Fruit fly (Drosophila melanogaster) whole organism, embryonic: Measurements from ENCODE around the gene Dnai2.

Experiments used
- Adf1 ChIP-seq: fragments of 200-800 bp; sonication (Bioruptor generic); IDR thresholded peaks from 2 replicates; pipeline ENCODE4 v1.3.6; 2022; ENCODE audit warnings: missing biosample characterization, missing genetic modification characterization
- B-H2 ChIP-seq: fragments of 200-800 bp; sonication (Bioruptor generic); optimal IDR thresholded peaks from 2 replicates; lab custom pipeline; 2018; ENCODE audit warnings: missing biosample characterization, mild to moderate bottlenecking, missing genetic modification characterization
- CG1024 ChIP-seq: fragments of 200-800 bp; sonication (Bioruptor generic); IDR thresholded peaks from 2 replicates; pipeline ENCODE4 v1.3.6; 2022; ENCODE audit warnings: missing biosample characterization, missing genetic modification characterization
- CG11085 ChIP-seq: fragments of 200-800 bp; sonication (Bioruptor generic); IDR thresholded peaks from 2 replicates; pipeline ENCODE4 v1.3.6; 2022; ENCODE audit warnings: missing biosample characterization, missing genetic modification characterization
- CG11093 ChIP-seq: fragments of 200-800 bp; sonication (Bioruptor generic); IDR thresholded peaks from 3 replicates; pipeline ENCODE4 v1.3.6; 2022; ENCODE audit warnings: missing biosample characterization, missing genetic modification characterization
- CG11247 ChIP-seq: fragments of 200-800 bp; sonication (Bioruptor generic); IDR thresholded peaks from 2 replicates; pipeline ENCODE4 v1.3.6; 2022; ENCODE audit warnings: missing biosample characterization, missing genetic modification characterization
- CG11695 ChIP-seq: fragments of 200-800 bp; sonication (Bioruptor generic); IDR thresholded peaks from 3 replicates; pipeline ENCODE4 v1.3.6; 2022; ENCODE audit warnings: missing biosample characterization, missing genetic modification characterization
- CG12071 ChIP-seq: fragments of 200-800 bp; sonication (Bioruptor generic); optimal IDR thresholded peaks from 3 replicates; lab custom pipeline; 2018; ENCODE audit warnings: missing biosample characterization, mild to moderate bottlenecking, missing genetic modification characterization
- CG12942 ChIP-seq: fragments of 200-800 bp; sonication (Bioruptor generic); optimal IDR thresholded peaks from 3 replicates; lab custom pipeline; 2016; ENCODE audit warnings: missing biosample characterization, missing genetic modification characterization
- CG13894 ChIP-seq: fragments of 200-800 bp; sonication (Bioruptor generic); optimal IDR thresholded peaks from 3 replicates; lab custom pipeline; 2018; ENCODE audit warnings: missing biosample characterization, mild to moderate bottlenecking, missing genetic modification characterization, moderate library complexity
- CG14441 ChIP-seq: fragments of 200-800 bp; sonication (Bioruptor generic); IDR thresholded peaks from 2 replicates; pipeline ENCODE4 v1.3.6; 2022; ENCODE audit warnings: missing biosample characterization, missing genetic modification characterization
- CG17361 ChIP-seq: fragments of 200-800 bp; sonication (Bioruptor generic); IDR thresholded peaks from 3 replicates; pipeline ENCODE4 v1.3.6; 2022; ENCODE audit warnings: missing biosample characterization, missing genetic modification characterization
- CG17802 ChIP-seq: fragments of 200-800 bp; sonication (Bioruptor generic); optimal IDR thresholded peaks from 2 replicates; lab custom pipeline; 2018; ENCODE audit warnings: missing biosample characterization, mild to moderate bottlenecking, missing genetic modification characterization, moderate library complexity
- CG18262 ChIP-seq: fragments of 200-800 bp; optimal IDR thresholded peaks from 3 replicates; lab custom pipeline; 2019; ENCODE audit warnings: missing biosample characterization, mild to moderate bottlenecking, missing genetic modification characterization, moderate library complexity
- CG18476 ChIP-seq: fragments of 200-800 bp; sonication (Bioruptor generic); optimal IDR thresholded peaks from 2 replicates; lab custom pipeline; 2016; ENCODE audit warnings: missing biosample characterization, mild to moderate bottlenecking, missing genetic modification characterization
- CG30020 ChIP-seq: fragments of 200-800 bp; optimal IDR thresholded peaks from 2 replicates; lab custom pipeline; 2019; ENCODE audit warnings: missing biosample characterization, mild to moderate bottlenecking, missing genetic modification characterization, moderate library complexity
- CG31224 ChIP-seq: fragments of 200-800 bp; sonication (Bioruptor generic); IDR thresholded peaks from 2 replicates; pipeline ENCODE4 v1.3.6; 2022; ENCODE audit warnings: missing biosample characterization, missing genetic modification characterization
- CG3163 ChIP-seq: fragments of 200-800 bp; sonication (Bioruptor generic); optimal IDR thresholded peaks from 3 replicates; lab custom pipeline; 2016; ENCODE audit warnings: missing biosample characterization, missing genetic modification characterization
- CG4854 ChIP-seq: fragments of 200-800 bp; sonication (Bioruptor generic); optimal IDR thresholded peaks from 2 replicates; lab custom pipeline; 2016; ENCODE audit warnings: missing biosample characterization, missing genetic modification characterization, inconsistent platforms
- CG5245 ChIP-seq: fragments of 200-800 bp; sonication (Bioruptor generic); optimal IDR thresholded peaks from 3 replicates; lab custom pipeline; 2016; ENCODE audit warnings: missing biosample characterization, missing genetic modification characterization
- CG6689 ChIP-seq: fragments of 200-800 bp; sonication (Bioruptor generic); IDR thresholded peaks from 2 replicates; pipeline ENCODE4 v1.3.6; 2022; ENCODE audit warnings: missing biosample characterization, missing genetic modification characterization
- CG6765 ChIP-seq: fragments of 200-800 bp; sonication (Bioruptor generic); optimal IDR thresholded peaks from 3 replicates; lab custom pipeline; 2017; ENCODE audit warnings: missing biosample characterization, mild to moderate bottlenecking, missing genetic modification characterization
- CrebB ChIP-seq: fragments of 200-800 bp; sonication (Bioruptor generic); optimal IDR thresholded peaks from 3 replicates; lab custom pipeline; 2018; ENCODE audit warnings: missing biosample characterization, mild to moderate bottlenecking, missing genetic modification characterization
- Dbx ChIP-seq: fragments of 200-800 bp; sonication (Bioruptor generic); IDR thresholded peaks from 3 replicates; pipeline ENCODE4 v1.3.6; 2022; ENCODE audit warnings: missing biosample characterization, missing genetic modification characterization
- Drgx ChIP-seq: fragments of 200-800 bp; sonication (Bioruptor generic); IDR thresholded peaks from 2 replicates; pipeline ENCODE4 v1.3.6; 2022; ENCODE audit warnings: missing biosample characterization, missing genetic modification characterization
- HLH4C ChIP-seq: fragments of 200-800 bp; sonication (Bioruptor generic); IDR thresholded peaks from 3 replicates; pipeline ENCODE4 v1.3.6; 2022; ENCODE audit warnings: missing biosample characterization, missing genetic modification characterization; ENCODE audit not compliant: partially characterized antibody
- Hand ChIP-seq: fragments of 200-800 bp; sonication (Bioruptor generic); optimal IDR thresholded peaks from 2 replicates; lab custom pipeline; 2017; ENCODE audit warnings: mild to moderate bottlenecking, missing biosample characterization, missing genetic modification reagents, missing genetic modification characterization
- HmgD ChIP-seq: fragments of 200-800 bp; sonication (Bioruptor generic); optimal IDR thresholded peaks from 3 replicates; lab custom pipeline; 2016; ENCODE audit warnings: missing biosample characterization, missing genetic modification characterization
- HmgZ ChIP-seq: fragments of 200-800 bp; sonication (Bioruptor generic); optimal IDR thresholded peaks from 2 replicates; lab custom pipeline; 2018; ENCODE audit warnings: missing biosample characterization, mild to moderate bottlenecking, missing genetic modification characterization
- NK7.1 ChIP-seq: fragments of 200-800 bp; sonication (Bioruptor generic); optimal IDR thresholded peaks from 3 replicates; lab custom pipeline; 2016; ENCODE audit warnings: missing biosample characterization, missing genetic modification characterization
- Nf-YA ChIP-seq: fragments of 200-800 bp; sonication (Bioruptor generic); IDR thresholded peaks from 2 replicates; pipeline ENCODE4 v1.3.6; 2022; ENCODE audit warnings: missing biosample characterization, missing genetic modification characterization
- Oli ChIP-seq: fragments of 200-800 bp; sonication (Bioruptor generic); optimal IDR thresholded peaks from 2 replicates; lab custom pipeline; 2018; ENCODE audit warnings: missing biosample characterization, mild to moderate bottlenecking, missing genetic modification characterization, moderate library complexity
- Poxn ChIP-seq: fragments of 200-800 bp; sonication (Bioruptor generic); IDR thresholded peaks from 2 replicates; pipeline ENCODE4 v1.3.6; 2022; ENCODE audit warnings: missing biosample characterization, missing genetic modification characterization
- Rx ChIP-seq: fragments of 200-800 bp; sonication (Bioruptor generic); IDR thresholded peaks from 2 replicates; pipeline ENCODE4 v1.3.6; 2022; ENCODE audit warnings: missing biosample characterization, missing genetic modification characterization
- ara ChIP-seq: fragments of 200-800 bp; sonication (Bioruptor generic); IDR thresholded peaks from 2 replicates; pipeline ENCODE4 v1.3.6; 2022; ENCODE audit warnings: missing biosample characterization, missing genetic modification characterization
- ato ChIP-seq: fragments of 200-800 bp; sonication (Bioruptor generic); IDR thresholded peaks from 2 replicates; pipeline ENCODE4 v1.3.6; 2022; ENCODE audit warnings: missing biosample characterization, missing genetic modification characterization; ENCODE audit not compliant: partially characterized antibody
- esg ChIP-seq: fragments of 200-800 bp; sonication (Bioruptor generic); conservative IDR thresholded peaks from 2 replicates; pipeline ENCODE4 v1.3.6; 2022; ENCODE audit warnings: missing biosample characterization, missing genetic modification characterization
- eyg ChIP-seq: fragments of 200-800 bp; sonication (Bioruptor generic); optimal IDR thresholded peaks from 3 replicates; lab custom pipeline; 2016; ENCODE audit warnings: missing biosample characterization, missing genetic modification characterization
- hb ChIP-seq: fragments of 200-800 bp; sonication (Bioruptor generic); IDR thresholded peaks from 3 replicates; pipeline ENCODE4 v1.3.6; 2022; ENCODE audit warnings: missing biosample characterization, missing genetic modification characterization; ENCODE audit not compliant: partially characterized antibody
- kay ChIP-seq: fragments of 200-800 bp; sonication (Bioruptor generic); optimal IDR thresholded peaks from 2 replicates; lab custom pipeline; 2016; ENCODE audit warnings: missing biosample characterization, missing genetic modification characterization
- pzg ChIP-seq: fragments of 200-800 bp; sonication (Bioruptor generic); optimal IDR thresholded peaks from 3 replicates; lab custom pipeline; 2018; ENCODE audit warnings: missing biosample characterization, mild to moderate bottlenecking, missing genetic modification characterization, moderate library complexity
- run ChIP-seq: fragments of 200-800 bp; sonication (Bioruptor generic); optimal IDR thresholded peaks from 3 replicates; lab custom pipeline; 2018; ENCODE audit warnings: missing biosample characterization, mild to moderate bottlenecking, missing genetic modification characterization
- sd ChIP-seq: fragments of 200-800 bp; sonication (Bioruptor generic); optimal IDR thresholded peaks from 3 replicates; lab custom pipeline; 2018; ENCODE audit warnings: missing biosample characterization, mild to moderate bottlenecking, missing genetic modification characterization, moderate library complexity
- sens-2 ChIP-seq: fragments of 200-800 bp; sonication (Bioruptor generic); IDR thresholded peaks from 2 replicates; pipeline ENCODE4 v1.3.6; 2022; ENCODE audit warnings: missing biosample characterization, missing genetic modification characterization
- sima ChIP-seq: fragments of 200-800 bp; sonication (Bioruptor generic); optimal IDR thresholded peaks from 2 replicates; lab custom pipeline; 2016; ENCODE audit warnings: missing biosample characterization, missing genetic modification characterization
- so ChIP-seq: fragments of 200-800 bp; sonication (Bioruptor generic); IDR thresholded peaks from 3 replicates; pipeline ENCODE4 v1.3.6; 2022; ENCODE audit warnings: missing biosample characterization, missing genetic modification characterization
- tap ChIP-seq: fragments of 200-800 bp; optimal IDR thresholded peaks from 3 replicates; lab custom pipeline; 2019; ENCODE audit warnings: missing biosample characterization, mild to moderate bottlenecking, missing genetic modification characterization, moderate library complexity
- tup ChIP-seq: fragments of 200-800 bp; sonication (Bioruptor generic); optimal IDR thresholded peaks from 2 replicates; lab custom pipeline; 2016; ENCODE audit warnings: missing biosample characterization, mild to moderate bottlenecking, missing genetic modification characterization, moderate library complexity
- twi ChIP-seq: fragments of 200-800 bp; optimal IDR thresholded peaks from 2 replicates; lab custom pipeline; 2019; ENCODE audit warnings: missing biosample characterization, mild to moderate bottlenecking, missing genetic modification characterization, moderate library complexity
- wor ChIP-seq: fragments of 200-800 bp; sonication (Bioruptor generic); IDR thresholded peaks from 2 replicates; pipeline ENCODE4 v1.3.6; 2022; ENCODE audit warnings: missing biosample characterization, missing genetic modification characterization
- yki ChIP-seq: fragments of >200 bp; optimal IDR thresholded peaks from 3 replicates; lab custom pipeline; 2018

The Dnai2 gene

DNA sequence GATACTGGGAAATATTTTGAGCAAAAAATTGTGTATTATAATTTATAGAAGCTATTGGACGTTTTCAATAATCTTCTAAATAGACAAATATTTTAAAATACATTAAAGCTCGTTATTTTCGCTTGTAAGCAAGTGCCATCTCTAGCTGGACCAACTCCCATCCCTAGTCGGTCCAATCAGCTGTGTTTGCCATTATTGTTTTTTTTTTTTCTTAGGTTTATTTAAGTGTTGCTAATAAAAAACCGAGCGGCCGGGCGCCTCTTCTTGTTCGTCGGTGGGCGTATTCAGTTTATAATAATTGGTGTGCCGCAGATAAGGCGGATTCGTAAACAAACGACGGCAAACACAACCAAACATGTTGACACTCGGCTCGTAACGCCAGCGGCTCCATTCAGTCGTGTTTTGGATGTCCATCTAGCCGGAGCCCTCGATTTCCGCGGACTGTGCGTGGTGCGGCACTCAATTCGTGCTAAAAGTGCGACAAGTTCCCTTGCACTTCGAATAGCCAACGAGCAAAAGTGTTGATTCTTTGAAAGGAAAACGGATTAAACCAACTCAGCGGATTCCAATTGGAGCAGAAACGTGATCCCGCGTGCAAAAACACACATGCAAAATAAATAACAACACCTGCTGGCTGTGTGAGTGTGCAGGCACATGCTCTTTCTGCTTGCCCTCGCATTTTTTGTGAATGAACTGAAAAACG, 15.1 kb downstream of the Dnai2 start, which contains the start of gene Sugb (continued):
- TF ChIP-seq Drgx (GFP tag; lab: Robert Waterston, UW), result peak; percentile 75
- peak; percentile 7 for TF ChIP-seq tup (GFP tag; lab: Kevin White, UChicago)
- TF ChIP-seq CrebB (tag; lab: Kevin White, UChicago), result peak; percentile 58
- no peak for TF ChIP-seq twi (tag; lab: Kevin White, UChicago)
- no peak for TF ChIP-seq CG18476 (GFP tag; lab: Kevin White, UChicago)
- peak; percentile 63 for TF ChIP-seq CG6765 (GFP tag; lab: Kevin White, UChicago)
- peak; percentile 26 for TF ChIP-seq run (tag; lab: Kevin White, UChicago)
- no peak for TF ChIP-seq CG6689 (GFP tag; lab: Robert Waterston, UW)
- TF ChIP-seq yki (lab: Kevin White, UChicago), result no peak
- peak; percentile 32 for TF ChIP-seq Oli (tag; lab: Kevin White, UChicago)
- TF ChIP-seq Rx (GFP tag; lab: Robert Waterston, UW), result no peak; the same call in 1 of the 2 replicates
- TF ChIP-seq Poxn, result no peak
- peak; percentile 36 for TF ChIP-seq sd (tag; lab: Kevin White, UChicago)
- peak; percentile 45 for TF ChIP-seq kay (GFP tag; lab: Kevin White, UChicago)
- peak; percentile 42 for TF ChIP-seq CG5245
- TF ChIP-seq CG14441 (GFP tag; lab: Robert Waterston, UW), result peak; percentile 57
- TF ChIP-seq NK7.1 (GFP tag; lab: Kevin White, UChicago), result peak; percentile 55
- no peak; the same call in 2 of the 3 replicates for TF ChIP-seq HLH4C (GFP tag; lab: Robert Waterston, UW)
- TF ChIP-seq sens-2 (GFP tag; lab: Robert Waterston, UW), result peak; percentile 15; the same call in 1 of the 2 replicates
- peak; percentile 41; the same call in 1 of the 3 replicates for TF ChIP-seq CG11695 (GFP tag; lab: Robert Waterston, UW)
- peak; percentile 82 for TF ChIP-seq B-H2
- TF ChIP-seq esg (GFP tag; lab: Robert Waterston, UW), result no peak; the same call in 1 of the 2 replicates
- no peak for TF ChIP-seq sima (GFP tag; lab: Kevin White, UChicago)
- TF ChIP-seq tap (tag; lab: Kevin White, UChicago), result no peak
- TF ChIP-seq CG17361 (GFP tag; lab: Robert Waterston, UW), result peak; percentile 48; the same call in 2 of the 3 replicates
- TF ChIP-seq so (GFP tag; lab: Robert Waterston, UW), result no peak
- no peak for TF ChIP-seq hb (GFP tag; lab: Robert Waterston, UW)
- peak; percentile 24 for TF ChIP-seq CG18262 (tag; lab: Kevin White, UChicago)
- TF ChIP-seq HmgZ, result peak; percentile 63
- TF ChIP-seq CG31224, result no peak
- TF ChIP-seq Hand (GFP tag; lab: Kevin White, UChicago), result peak; percentile 37
- no peak for TF ChIP-seq Nf-YA (GFP tag; lab: Robert Waterston, UW)
- peak; percentile 78 for TF ChIP-seq CG13894 (tag; lab: Kevin White, UChicago)
- peak; percentile 55 for TF ChIP-seq CG3163 (GFP tag; lab: Kevin White, UChicago)
- TF ChIP-seq wor (GFP tag; lab: Robert Waterston, UW), result no peak
- TF ChIP-seq ara (GFP tag; lab: Robert Waterston, UW), result no peak
- TF ChIP-seq pzg (GFP tag; lab: Kevin White, UChicago), result peak; percentile 22
- no peak for TF ChIP-seq HmgD (GFP tag; lab: Kevin White, UChicago)
- TF ChIP-seq Adf1 (GFP tag; lab: Robert Waterston, UW), result peak; percentile 44; the same call in 1 of the 2 replicates
- no peak for TF ChIP-seq Dbx (GFP tag; lab: Robert Waterston, UW)
- peak; percentile 8 for TF ChIP-seq CG12071 (GFP tag; lab: Kevin White, UChicago)
- peak; percentile 36; the same call in 1 of the 2 replicates for TF ChIP-seq CG11247 (GFP tag; lab: Robert Waterston, UW)
- no peak for TF ChIP-seq eyg (GFP tag; lab: Kevin White, UChicago)
- TF ChIP-seq CG4854 (GFP tag; lab: Kevin White, UChicago), result no peak
- TF ChIP-seq CG17802 (tag; lab: Kevin White, UChicago), result no peak
- TF ChIP-seq CG11093 (GFP tag; lab: Robert Waterston, UW), result no peak
- TF ChIP-seq CG11085, result peak; percentile 14; the same call in 1 of the 2 replicates
- no peak for TF ChIP-seq ato (GFP tag; lab: Robert Waterston, UW)
- peak; percentile 16 for TF ChIP-seq CG12942 (GFP tag; lab: Kevin White, UChicago)
- no peak for TF ChIP-seq CG1024
- TF ChIP-seq CG30020 (tag; lab: Kevin White, UChicago), result no peak
